Fruit fly (Drosophila melanogaster) whole organism, pupa: Measurements from ENCODE around the gene CG33278.

ENCODE experiments used
- CG13204 ChIP-seq: fragments of 200-800 bp; sonication (Bioruptor generic); optimal IDR thresholded peaks from 2 replicates; lab custom pipeline; 2018; ENCODE audit warnings: missing biosample characterization, mild to moderate bottlenecking, missing genetic modification characterization, moderate library complexity
- CG8159 ChIP-seq: fragments of 200-800 bp; sonication (Bioruptor generic); optimal IDR thresholded peaks from 3 replicates; lab custom pipeline; 2018; ENCODE audit warnings: missing biosample characterization, mild to moderate bottlenecking, missing genetic modification characterization, moderate library complexity
- rn ChIP-seq: fragments of 200-800 bp; sonication (Bioruptor generic); IDR thresholded peaks from 2 replicates; pipeline ENCODE4 v1.3.6; 2022; ENCODE audit warnings: missing biosample characterization, missing genetic modification characterization

dm6 chr3L:7485667-7486066, 35.0 kb downstream of the CG33278 start, which contains the start of gene mthl6:
- no peak for TF ChIP-seq rn
- TF ChIP-seq CG13204 (GFP tag; lab: Kevin White, UChicago) = no peak
- TF ChIP-seq CG8159 (tag; lab: Kevin White, UChicago) = no peak
